Worm (Caenorhabditis elegans) whole organism, L1 larva: Measurements from ENCODE around the gene plpr-1.
A peak's percentile ranks its signal among the peaks of the same experiment; 100 is the strongest.

Experiments
- C04F5.9 ChIP-seq: sonication (generic microtip); optimal IDR thresholded peaks from 2 replicates; lab custom pipeline; 2016; ENCODE audit warnings: missing genetic modification characterization, missing compliant biosample characterization
- alr-1 ChIP-seq: fragments of 200-800 bp; sonication (Bioruptor generic); optimal IDR thresholded peaks from 2 replicates; lab custom pipeline; 2018; ENCODE audit warnings: borderline replicate concordance, mild to moderate bottlenecking, missing genetic modification characterization, missing compliant biosample characterization
- aly-2 ChIP-seq: fragments of 150-350 bp; optimal IDR thresholded peaks from 2 replicates; lab custom pipeline; 2014; ENCODE audit warnings: missing biosample characterization, missing genetic modification characterization
- ceh-63 ChIP-seq: fragments of 200-800 bp; sonication (Bioruptor generic); optimal IDR thresholded peaks from 2 replicates; lab custom pipeline; 2018; ENCODE audit warnings: mild to moderate bottlenecking, missing genetic modification characterization, missing compliant biosample characterization
- ceh-82 ChIP-seq, 3 experiments: fragments of 150-350 bp in 1 of 3; sonication (generic microtip) in 2 of 3; optimal IDR thresholded peaks; 2 replicates each; lab custom pipeline; 2014 to 2017; ENCODE audit warnings: missing biosample characterization in 3 of 3, missing genetic modification characterization in 3 of 3
- dpl-1 ChIP-seq, 3 experiments: fragments of 150-350 bp in 2 of 3; sonication (generic microtip) in 1 of 3; optimal IDR thresholded peaks; 2 replicates each; lab custom pipeline; 2014 to 2017; ENCODE audit warnings: missing biosample characterization in 3 of 3, missing genetic modification characterization in 3 of 3, missing genetic modification reagents in 3 of 3
- efl-1 ChIP-seq, 4 experiments: fragments of 150-350 bp; optimal IDR thresholded peaks in 3 of 4; peaks in 1 of 4; 1 replicate in 1 of 4; 2 replicates in 3 of 4; lab custom pipeline; 2014; ENCODE audit warnings: missing biosample characterization in 2 of 4, missing genetic modification characterization in 2 of 4, missing genetic modification reagents in 2 of 4
- egl-13 ChIP-seq: sonication (generic microtip); optimal IDR thresholded peaks from 2 replicates; lab custom pipeline; 2016; ENCODE audit warnings: missing genotype, missing genetic modification reagents, missing genetic modification characterization, missing compliant biosample characterization
- ets-5 ChIP-seq: fragments of 200-800 bp; sonication (Bioruptor generic); IDR thresholded peaks from 2 replicates; pipeline ENCODE4 v1.3.6; 2022; ENCODE audit warnings: missing genetic modification characterization, missing compliant biosample characterization
- fkh-8 ChIP-seq: sonication (generic microtip); optimal IDR thresholded peaks from 2 replicates; lab custom pipeline; 2016; ENCODE audit warnings: mild to moderate bottlenecking, missing genetic modification characterization, missing compliant biosample characterization
- grh-1 ChIP-seq: fragments of 200-800 bp; sonication (Bioruptor generic); IDR thresholded peaks from 2 replicates; pipeline ENCODE4 v1.3.6; 2022; ENCODE audit warnings: missing genetic modification reagents, missing genetic modification characterization, missing compliant biosample characterization
- hlh-17 ChIP-seq: fragments of 200-800 bp; sonication (Bioruptor generic); optimal IDR thresholded peaks from 2 replicates; lab custom pipeline; 2018; ENCODE audit warnings: missing genetic modification characterization, mild to moderate bottlenecking, missing compliant biosample characterization, moderate library complexity, borderline replicate concordance
- hlh-4 ChIP-seq: sonication (generic microtip); optimal IDR thresholded peaks from 2 replicates; lab custom pipeline; 2016; ENCODE audit warnings: mild to moderate bottlenecking, missing genetic modification characterization, missing compliant biosample characterization
- hpl-2 ChIP-seq: fragments of 150-350 bp; optimal IDR thresholded peaks from 2 replicates; lab custom pipeline; 2014; ENCODE audit warnings: missing biosample characterization, missing genetic modification reagents, missing genetic modification characterization
- irx-1 ChIP-seq: sonication (generic microtip); optimal IDR thresholded peaks from 2 replicates; lab custom pipeline; 2016; ENCODE audit warnings: missing genetic modification characterization, missing compliant biosample characterization
- isw-1 ChIP-seq: fragments of 200-800 bp; sonication (Bioruptor generic); IDR thresholded peaks from 2 replicates; pipeline ENCODE4 v1.3.6; 2022; ENCODE audit warnings: missing genetic modification characterization, missing compliant biosample characterization
- lin-13 ChIP-seq: fragments of 150-350 bp; optimal IDR thresholded peaks from 2 replicates; lab custom pipeline; 2014; ENCODE audit warnings: missing biosample characterization, missing genetic modification reagents, missing genetic modification characterization
- lin-14 ChIP-seq: fragments of 200-800 bp; sonication (Bioruptor generic); optimal IDR thresholded peaks from 2 replicates; lab custom pipeline; 2018; ENCODE audit warnings: mild to moderate bottlenecking, missing genetic modification characterization, moderate library complexity, missing compliant biosample characterization
- lin-15B ChIP-seq: fragments of 150-350 bp; sonication (generic microtip); optimal IDR thresholded peaks from 3 replicates; lab custom pipeline; 2014; ENCODE audit warnings: missing biosample characterization, missing genetic modification characterization
- lin-35 ChIP-seq, 2 experiments: fragments of 150-350 bp; optimal IDR thresholded peaks; 2 replicates each; lab custom pipeline; 2014; ENCODE audit warnings: missing biosample characterization in 2 of 2, missing genetic modification characterization in 2 of 2, missing genetic modification reagents in 2 of 2
- lsy-2 ChIP-seq, 2 experiments: fragments of 150-350 bp; optimal IDR thresholded peaks; 2 replicates each; lab custom pipeline; 2014; ENCODE audit warnings: missing biosample characterization in 2 of 2, missing genetic modification characterization in 2 of 2
- mdl-1 ChIP-seq, 2 experiments: fragments of 150-350 bp; optimal IDR thresholded peaks; 2 replicates each; lab custom pipeline; 2014 to 2017; ENCODE audit warnings: missing biosample characterization in 2 of 2, missing genetic modification characterization in 2 of 2, inconsistent platforms in 1 of 2
- mef-2 ChIP-seq: fragments of 150-350 bp; optimal IDR thresholded peaks from 2 replicates; lab custom pipeline; 2014; ENCODE audit warnings: missing biosample characterization, missing genetic modification characterization
- nhr-12 ChIP-seq: sonication (generic microtip); optimal IDR thresholded peaks from 2 replicates; lab custom pipeline; 2017; ENCODE audit warnings: missing biosample characterization, missing genetic modification characterization
- nhr-20 ChIP-seq: sonication (generic microtip); optimal IDR thresholded peaks from 2 replicates; lab custom pipeline; 2016; ENCODE audit warnings: mild to moderate bottlenecking, missing genetic modification characterization, missing compliant biosample characterization
- nhr-237 ChIP-seq: fragments of 150-350 bp; optimal IDR thresholded peaks from 2 replicates; lab custom pipeline; 2014; ENCODE audit warnings: missing biosample characterization, missing genetic modification characterization
- nhr-28 ChIP-seq: fragments of 150-350 bp; optimal IDR thresholded peaks from 2 replicates; lab custom pipeline; 2014; ENCODE audit warnings: missing biosample characterization, missing genetic modification characterization
- nhr-47 ChIP-seq: sonication (generic microtip); optimal IDR thresholded peaks from 2 replicates; lab custom pipeline; 2016; ENCODE audit warnings: mild to moderate bottlenecking, missing genetic modification characterization, moderate library complexity, missing compliant biosample characterization
- nhr-71 ChIP-seq: sonication (generic microtip); optimal IDR thresholded peaks from 2 replicates; lab custom pipeline; 2016; ENCODE audit warnings: mild to moderate bottlenecking, missing genetic modification characterization, moderate library complexity, missing compliant biosample characterization
- nhr-77 ChIP-seq: fragments of 150-350 bp; optimal IDR thresholded peaks from 2 replicates; lab custom pipeline; 2014; ENCODE audit warnings: missing biosample characterization, missing genetic modification characterization
- nhr-90 ChIP-seq: sonication (generic microtip); optimal IDR thresholded peaks from 2 replicates; lab custom pipeline; 2016; ENCODE audit warnings: mild to moderate bottlenecking, missing genetic modification characterization, missing compliant biosample characterization; ENCODE audit not compliant: poor library complexity
- pax-3 ChIP-seq: fragments of 200-800 bp; sonication (Bioruptor generic); optimal IDR thresholded peaks from 2 replicates; lab custom pipeline; 2018; ENCODE audit warnings: mild to moderate bottlenecking, missing genetic modification characterization, moderate library complexity, missing compliant biosample characterization
- rnt-1 ChIP-seq: sonication (generic microtip); optimal IDR thresholded peaks from 2 replicates; lab custom pipeline; 2016; ENCODE audit warnings: mild to moderate bottlenecking, missing genetic modification characterization, moderate library complexity, missing compliant biosample characterization
- skn-1 ChIP-seq: fragments of 150-350 bp; optimal IDR thresholded peaks from 2 replicates; lab custom pipeline; 2014; ENCODE audit warnings: missing biosample characterization, missing genetic modification characterization
- snu-23 ChIP-seq: sonication (generic microtip); optimal IDR thresholded peaks from 2 replicates; lab custom pipeline; 2016; ENCODE audit warnings: missing genetic modification characterization, missing compliant biosample characterization
- swsn-7 ChIP-seq: sonication (generic microtip); optimal IDR thresholded peaks from 2 replicates; lab custom pipeline; 2016; ENCODE audit warnings: missing genetic modification characterization, missing compliant biosample characterization
- tlp-1 ChIP-seq: fragments of 150-350 bp; optimal IDR thresholded peaks from 2 replicates; lab custom pipeline; 2014; ENCODE audit warnings: missing biosample characterization, missing genetic modification characterization
- unc-130 ChIP-seq: fragments of 150-350 bp; optimal IDR thresholded peaks from 2 replicates; lab custom pipeline; 2017; ENCODE audit warnings: missing biosample characterization, missing genetic modification characterization, inconsistent platforms
- unc-62 ChIP-seq: fragments of 150-350 bp; optimal IDR thresholded peaks from 2 replicates; lab custom pipeline; 2014; ENCODE audit warnings: missing biosample characterization, missing genetic modification reagents, missing genetic modification characterization
- unc-98 ChIP-seq: fragments of 200-800 bp; sonication (Bioruptor generic); IDR thresholded peaks from 2 replicates; pipeline ENCODE4 v1.3.6; 2022; ENCODE audit warnings: missing genetic modification characterization, missing compliant biosample characterization
- ztf-4 ChIP-seq: fragments of 150-350 bp; optimal IDR thresholded peaks from 2 replicates; lab custom pipeline; 2014; ENCODE audit warnings: missing biosample characterization, missing genetic modification characterization

Gene plpr-1

ce11 chrII:11261173-11261572, 39.1 kb downstream of the plpr-1 start, which contains the start of gene T05B9.1:
Gene T05B9.1 (minus strand): TSS chrII:11261192.
- no peak for TF ChIP-seq dpl-1 (GFP tag; optimal IDR thresholded peaks at IDR 0.05; lab: Kevin White, UChicago)
- no peak for TF ChIP-seq hlh-4 (tag; lab: Kevin White, UChicago)
- TF ChIP-seq ztf-4 (tag; lab: Kevin White, UChicago): no peak
- no peak for TF ChIP-seq ets-5 (GFP tag; lab: Robert Waterston, UW)
- no peak for TF ChIP-seq unc-98 (GFP tag; lab: Robert Waterston, UW)
- no peak for TF ChIP-seq unc-130 (tag; lab: Kevin White, UChicago)
- TF ChIP-seq nhr-12: no peak
- TF ChIP-seq mef-2 (tag; lab: Kevin White, UChicago): no peak
- no peak for TF ChIP-seq nhr-237 (tag; lab: Kevin White, UChicago)
- TF ChIP-seq lin-35 (GFP tag; optimal IDR thresholded peaks at IDR 0.05; lab: Kevin White, UChicago): no peak
- TF ChIP-seq unc-62: no peak
- no peak for TF ChIP-seq lin-15B
- TF ChIP-seq nhr-47 (tag; lab: Kevin White, UChicago): no peak
- no peak for TF ChIP-seq pax-3 (tag; lab: Kevin White, UChicago)
- no peak for TF ChIP-seq tlp-1 (tag; lab: Kevin White, UChicago)

- TF ChIP-seq egl-13 (tag; lab: Kevin White, UChicago) (no peak), lsy-2 (tag; optimal IDR thresholded peaks at IDR 0.05; lab: Kevin White, UChicago) (no peak), fkh-8 (no peak), hlh-17 (GFP tag; lab: Kevin White, UChicago) (no peak)
These were observed 46.7 kb downstream of the plpr-1 start, which contains the start of gene cut-1 for ce11 chrII:11268822-11269221. Gene cut-1 (plus strand): TSS chrII:11269122.

ce11 chrII:11270829-11271228, 48.7 kb downstream of the plpr-1 start:
- TF ChIP-seq hlh-4 (tag; lab: Kevin White, UChicago): no peak

- TF ChIP-seq mdl-1 (tag; optimal IDR thresholded peaks at IDR 0.05; lab: Kevin White, UChicago) (no peak), skn-1 (no peak), nhr-71 (tag; lab: Kevin White, UChicago) (no peak), C04F5.9 (tag; lab: Kevin White, UChicago) (no peak), nhr-20 (tag; lab: Kevin White, UChicago) (no peak), nhr-237 (tag; lab: Kevin White, UChicago) (no peak), ceh-63 (GFP tag; lab: Kevin White, UChicago) (no peak), alr-1 (no peak), irx-1 (no peak), hpl-2 (no peak), fkh-8 (no peak), lsy-2 (tag; optimal IDR thresholded peaks at IDR 0.05; lab: Kevin White, UChicago) (no peak), grh-1 (GFP tag; lab: Robert Waterston, UW) (no peak), aly-2 (tag; lab: Kevin White, UChicago) (no peak), nhr-28 (tag; lab: Kevin White, UChicago) (no peak), lin-13 (GFP tag; lab: Kevin White, UChicago) (no peak), nhr-90 (tag; lab: Kevin White, UChicago) (no peak), swsn-7 (tag; lab: Kevin White, UChicago) (no peak), snu-23 (no peak), isw-1 (no peak)
- TF ChIP-seq, all 84 proteins: peak for 0
These were observed 52.8 kb downstream of the plpr-1 start for ce11 chrII:11274876-11275275.

ce11 chrII:11275484-11275883, 53.4 kb downstream of the plpr-1 start:
- peak; percentile 76 for TF ChIP-seq rnt-1 (tag; lab: Kevin White, UChicago)
- peak; percentile 27 to 78 for TF ChIP-seq lsy-2 (tag; optimal IDR thresholded peaks at IDR 0.05; lab: Kevin White, UChicago)
- TF ChIP-seq nhr-71 (tag; lab: Kevin White, UChicago): peak; percentile 55
- peak; percentile 70 for TF ChIP-seq unc-130 (tag; lab: Kevin White, UChicago)
- peak; percentile 52 for TF ChIP-seq lin-14 (GFP tag; lab: Kevin White, UChicago)
- no peak for TF ChIP-seq nhr-77 (tag; lab: Kevin White, UChicago)
- TF ChIP-seq ceh-82 (tag; optimal IDR thresholded peaks at IDR 0.05; lab: Kevin White, UChicago): no peak
- no peak for TF ChIP-seq efl-1 (optimal IDR thresholded peaks at IDR 0.05; lab: Kevin White, UChicago)
- peak in 1 of 2 experiments; percentile 37 for TF ChIP-seq efl-1 (GFP tag; optimal IDR thresholded peaks at IDR 0.05 in 1 of 2; lab: Kevin White, UChicago)
- TF ChIP-seq lin-13 (GFP tag; lab: Kevin White, UChicago): no peak
